Worm (Caenorhabditis elegans) whole organism, L3 larva: ENCODE data around the gene K07F5.6.

Experiments
- ZK546.5 ChIP-seq: sonication (generic microtip); optimal IDR thresholded peaks from 2 replicates; lab custom pipeline; 2017; ENCODE audit warnings: missing biosample characterization, missing genetic modification characterization
- ceh-16 ChIP-seq: sonication (generic microtip); optimal IDR thresholded peaks from 2 replicates; lab custom pipeline; 2017; ENCODE audit warnings: missing biosample characterization, missing genetic modification characterization
- ceh-82 ChIP-seq: fragments of 150-350 bp; optimal IDR thresholded peaks from 2 replicates; lab custom pipeline; 2014; ENCODE audit warnings: missing biosample characterization, missing genetic modification characterization
- ceh-9 ChIP-seq: sonication (generic microtip); optimal IDR thresholded peaks from 2 replicates; lab custom pipeline; 2018; ENCODE audit warnings: missing biosample characterization, missing genetic modification characterization
- egl-27 ChIP-seq: sonication (generic microtip); optimal IDR thresholded peaks from 4 replicates; lab custom pipeline; 2017; ENCODE audit warnings: missing biosample characterization, missing genetic modification reagents, missing genetic modification characterization
- elt-1 ChIP-seq: fragments of 150-350 bp; optimal IDR thresholded peaks from 2 replicates; lab custom pipeline; 2014; ENCODE audit warnings: missing biosample characterization, missing genetic modification characterization
- fkh-2 ChIP-seq: fragments of 150-350 bp; optimal IDR thresholded peaks from 2 replicates; lab custom pipeline; 2014; ENCODE audit warnings: missing biosample characterization, missing genetic modification reagents, missing genetic modification characterization
- lin-15B ChIP-seq: fragments of 150-350 bp; optimal IDR thresholded peaks from 2 replicates; lab custom pipeline; 2014; ENCODE audit warnings: missing biosample characterization, missing genetic modification characterization
- mdl-1 ChIP-seq: fragments of 150-350 bp; optimal IDR thresholded peaks from 2 replicates; lab custom pipeline; 2014; ENCODE audit warnings: missing biosample characterization, missing genetic modification characterization
- nfya-1 ChIP-seq: sonication (generic microtip); optimal IDR thresholded peaks from 2 replicates; lab custom pipeline; 2017; ENCODE audit warnings: missing genetic modification characterization, mild to moderate bottlenecking, missing compliant biosample characterization, antibody characterized with exemption, moderate library complexity; ENCODE audit not compliant: insufficient read depth
- nhr-23 ChIP-seq: fragments of 150-350 bp; optimal IDR thresholded peaks from 2 replicates; lab custom pipeline; 2014; ENCODE audit warnings: missing biosample characterization, missing genetic modification reagents, missing genetic modification characterization
- nhr-25 ChIP-seq: sonication (generic microtip); optimal IDR thresholded peaks from 2 replicates; lab custom pipeline; 2017; ENCODE audit warnings: missing biosample characterization, missing genetic modification characterization
- nhr-67 ChIP-seq: fragments of 150-350 bp; optimal IDR thresholded peaks from 2 replicates; lab custom pipeline; 2014; ENCODE audit warnings: missing biosample characterization, missing genetic modification characterization
- nhr-76 ChIP-seq: fragments of 150-350 bp; sonication (generic microtip); optimal IDR thresholded peaks from 5 replicates; lab custom pipeline; 2014; ENCODE audit warnings: missing biosample characterization, missing genetic modification characterization
- pha-4 ChIP-seq: fragments of 150-350 bp; optimal IDR thresholded peaks from 2 replicates; lab custom pipeline; 2014; ENCODE audit warnings: missing biosample characterization, missing genetic modification reagents, missing genetic modification characterization
- skn-1 ChIP-seq: fragments of 150-350 bp; optimal IDR thresholded peaks from 2 replicates; lab custom pipeline; 2014; ENCODE audit warnings: missing biosample characterization, missing genetic modification characterization
- snpc-4 ChIP-seq: fragments of 150-350 bp; optimal IDR thresholded peaks from 2 replicates; lab custom pipeline; 2014; ENCODE audit warnings: missing biosample characterization, missing genetic modification characterization
- ztf-4 ChIP-seq: fragments of 150-350 bp; optimal IDR thresholded peaks from 2 replicates; lab custom pipeline; 2014; ENCODE audit warnings: missing biosample characterization, missing genetic modification characterization

Gene K07F5.6

ce11 chrIV:9796494-9796893 is 50.0 kb downstream of the K07F5.6 start, which contains the start of gene pis-1:
Gene pis-1 (minus strand): TSS chrIV:9796594.
- TF ChIP-seq fkh-2 (tag; lab: Kevin White, UChicago) (no peak), elt-1 (tag; lab: Kevin White, UChicago) (no peak), lin-15B (tag; lab: Kevin White, UChicago) (no peak), egl-27 (tag; lab: Kevin White, UChicago) (no peak), ztf-4 (tag; lab: Kevin White, UChicago) (no peak), pha-4 (tag; lab: Kevin White, UChicago) (no peak), nfya-1 (no peak), ceh-9 (tag; lab: Kevin White, UChicago) (no peak), ceh-16 (tag; lab: Kevin White, UChicago) (no peak), nhr-76 (tag; lab: Kevin White, UChicago) (no peak), nhr-67 (tag; lab: Kevin White, UChicago) (no peak), nhr-25 (tag; lab: Kevin White, UChicago) (no peak), nhr-23 (no peak), skn-1 (tag; lab: Kevin White, UChicago) (no peak), snpc-4 (no peak)

ce11 chrIV:9795250-9795649 is 51.2 kb downstream of the K07F5.6 start:
- no peak for TF ChIP-seq nhr-23
- no peak for TF ChIP-seq snpc-4
- no peak for TF ChIP-seq ceh-82 (tag; lab: Kevin White, UChicago)
- no peak for TF ChIP-seq mdl-1 (tag; lab: Kevin White, UChicago)
- no peak for TF ChIP-seq ZK546.5 (tag; lab: Kevin White, UChicago)
